Worm (Caenorhabditis elegans) whole organism, mixed stage, embryonic: ENCODE results near the gene Y71H2AM.14.

Experiments used
- mep-1 ChIP-seq: fragments of 150-350 bp; optimal IDR thresholded peaks from 2 replicates; lab custom pipeline; 2017; ENCODE audit warnings: missing biosample characterization, missing genetic modification reagents, missing genetic modification characterization, inconsistent platforms
- pha-4 ChIP-seq: fragments of 150-350 bp; optimal IDR thresholded peaks from 2 replicates; lab custom pipeline; 2018; ENCODE audit warnings: missing biosample characterization, missing genetic modification reagents, missing genetic modification characterization

- TF ChIP-seq pha-4: no peak
- no peak for TF ChIP-seq mep-1 (tag; lab: Kevin White, UChicago)
These were observed 14.3 kb upstream of the Y71H2AM.14 start, which contains the start of gene pho-9 for ce11 chrIII:2760726-2761125.
